Worm (Caenorhabditis elegans): ENCODE results near the gene T06D4.2.

DNA sequence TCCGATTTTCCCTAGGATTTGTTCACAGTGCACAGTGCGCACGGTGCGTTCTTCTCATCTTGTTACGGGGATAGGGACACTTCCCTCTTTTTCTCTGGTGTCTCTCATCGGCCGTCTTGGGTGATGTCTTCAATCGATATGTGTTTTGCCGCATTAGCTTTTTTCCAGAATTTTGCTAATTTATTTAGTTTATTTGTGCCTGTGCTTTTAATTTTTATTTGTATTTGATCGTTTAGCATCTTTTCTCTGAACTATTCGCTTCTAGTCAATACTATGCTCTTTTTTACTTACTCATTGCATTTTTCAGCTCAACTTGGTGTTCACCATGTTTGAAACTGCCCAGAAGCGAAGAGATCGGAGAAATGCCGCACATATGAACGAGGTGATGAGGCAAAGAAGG is 45.5 kb downstream of the T06D4.2 start, which contains the start of gene F14D2.5:
- no peak for TF ChIP-seq nhr-28 (tag; optimal IDR thresholded peaks at IDR 0.05)
- no peak for TF ChIP-seq ceh-39 (tag; optimal IDR thresholded peaks at IDR 0.05)
- no peak for TF ChIP-seq mep-1 (tag; optimal IDR thresholded peaks at IDR 0.05)
- TF ChIP-seq blmp-1 (tag; optimal IDR thresholded peaks at IDR 0.05), result no peak
- no peak for TF ChIP-seq ztf-11 (tag; optimal IDR thresholded peaks at IDR 0.05)
